Worm (Caenorhabditis elegans): Measurements from ENCODE around the gene srh-131.

ce11 chrV:16987783-16988182 lies 17.5 kb upstream of the srh-131 start:
- TF ChIP-seq nhr-237 (tag; optimal IDR thresholded peaks at IDR 0.05) (no peak), nhr-12 (tag; optimal IDR thresholded peaks at IDR 0.05) (no peak), elt-1 (tag; optimal IDR thresholded peaks at IDR 0.05) (no peak), ztf-11 (tag; optimal IDR thresholded peaks at IDR 0.05) (no peak), egl-5 (tag; optimal IDR thresholded peaks at IDR 0.05) (no peak), unc-62 (GFP tag; optimal IDR thresholded peaks at IDR 0.05) (no peak)

Measured in whole organism, L3 larva.